Worm (Caenorhabditis elegans): ENCODE measurements around the gene pals-33.

Gene pals-33

DNA sequence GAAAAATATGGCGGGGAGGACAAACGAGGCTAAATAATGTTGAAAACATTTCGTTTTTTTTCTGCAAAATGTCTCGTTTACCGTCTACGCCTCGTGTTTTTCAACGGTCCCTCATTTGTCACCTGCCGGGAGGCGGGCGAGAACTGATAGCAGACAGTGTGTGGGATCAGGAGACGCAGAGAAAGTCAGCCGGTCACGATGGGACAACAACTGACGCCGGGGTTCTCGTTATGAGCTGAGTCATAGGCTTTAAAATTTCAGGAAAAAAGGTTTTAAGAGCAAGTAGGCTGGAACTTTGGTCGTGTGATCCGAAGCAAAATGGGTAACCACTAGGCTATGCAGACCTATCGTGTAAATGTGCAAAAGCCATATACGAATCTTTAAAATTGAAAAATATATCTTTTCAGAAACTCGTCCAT is 12.6 kb downstream of the pals-33 start, which contains the start of gene W08A12.2 (continued):
- TF ChIP-seq tlp-1 (tag; optimal IDR thresholded peaks at IDR 0.05) (no peak), efl-1 (optimal IDR thresholded peaks at IDR 0.05) (peak; percentile 34 to 44), efl-1 (GFP tag; optimal IDR thresholded peaks at IDR 0.05 in 1 of 2) (peak; percentile 12 to 52), lin-35 (GFP tag; optimal IDR thresholded peaks at IDR 0.05) (peak in 1 of 2 experiments; percentile 59), fos-1 (tag; optimal IDR thresholded peaks at IDR 0.05) (peak; percentile 32), unc-130 (tag; optimal IDR thresholded peaks at IDR 0.05) (peak; percentile 46), tbx-2 (tag; optimal IDR thresholded peaks at IDR 0.05) (peak; percentile 25), nhr-71 (tag; optimal IDR thresholded peaks at IDR 0.05) (peak; percentile 88), ceh-8 (GFP tag; optimal IDR thresholded peaks at IDR 0.05) (no peak), vab-15 (tag; optimal IDR thresholded peaks at IDR 0.05) (no peak), mep-1 (tag; optimal IDR thresholded peaks at IDR 0.05) (no peak), hlh-17 (GFP tag; optimal IDR thresholded peaks at IDR 0.05; ENCODE audit: borderline replicate concordance) (no peak), snu-23 (GFP tag; optimal IDR thresholded peaks at IDR 0.05) (peak; percentile 62), nhr-85 (tag) (peak; percentile 77), nhr-47 (tag; optimal IDR thresholded peaks at IDR 0.05) (peak; percentile 47), ceh-88 (GFP tag; IDR thresholded peaks at IDR 0.05) (no peak), alr-1 (tag; optimal IDR thresholded peaks at IDR 0.05; ENCODE audit: borderline replicate concordance) (no peak), sox-4 (tag; optimal IDR thresholded peaks at IDR 0.05) (no peak)

DNA sequence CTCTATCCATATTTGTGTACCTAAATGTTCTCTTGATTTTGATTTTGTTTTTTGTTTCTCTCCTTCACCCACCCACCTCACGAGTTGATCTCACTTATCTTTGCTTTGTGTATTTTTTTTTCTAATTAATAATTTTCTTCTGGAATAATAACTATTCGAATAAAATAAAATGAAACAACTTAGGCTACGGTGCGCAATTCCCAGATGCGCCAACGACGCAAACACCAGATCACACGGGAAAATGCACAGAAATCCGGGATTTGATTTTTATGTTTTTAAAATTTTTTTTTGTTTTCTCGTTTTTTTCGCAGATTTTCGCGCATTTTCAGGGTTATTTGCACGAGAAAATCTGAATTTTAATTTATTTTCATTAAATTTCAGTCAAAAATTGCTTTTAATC is 13.1 kb downstream of the pals-33 start:
- peak in 1 of 2 experiments; percentile 59 for TF ChIP-seq lsy-2 (tag; optimal IDR thresholded peaks at IDR 0.05)
- no peak for TF ChIP-seq sptf-1 (tag; optimal IDR thresholded peaks at IDR 0.05)
- no peak for TF ChIP-seq skn-1 (tag; optimal IDR thresholded peaks at IDR 0.05)
- no peak for TF ChIP-seq ceh-8 (GFP tag; optimal IDR thresholded peaks at IDR 0.05)

DNA sequence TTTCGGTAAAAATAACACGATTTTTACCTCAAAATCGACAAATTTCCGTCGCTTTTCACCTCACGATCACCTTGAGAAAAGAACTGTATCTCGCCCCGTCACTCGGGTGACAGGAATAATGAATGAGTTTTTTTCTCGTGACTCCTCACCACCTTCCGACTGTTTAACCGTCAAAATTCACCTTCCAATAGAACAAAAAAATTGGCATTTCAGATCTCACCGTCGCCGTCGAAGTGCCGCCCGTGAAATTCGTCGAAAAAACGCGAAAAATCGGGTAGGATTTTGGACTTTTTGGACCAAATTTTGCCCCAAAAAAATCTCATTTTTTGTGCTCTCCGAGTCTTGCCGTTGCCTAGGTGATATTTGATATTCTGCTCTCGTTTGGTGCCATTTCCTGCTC is 13.7 kb downstream of the pals-33 start, which contains the start of gene unc-132:
unc-132 (plus strand) TSS at position 208 of the 400 bp plus-strand sequence.
- TF ChIP-seq snu-23 (GFP tag; optimal IDR thresholded peaks at IDR 0.05) = no peak
- TF ChIP-seq nhr-85 (tag) = peak; percentile 69

DNA sequence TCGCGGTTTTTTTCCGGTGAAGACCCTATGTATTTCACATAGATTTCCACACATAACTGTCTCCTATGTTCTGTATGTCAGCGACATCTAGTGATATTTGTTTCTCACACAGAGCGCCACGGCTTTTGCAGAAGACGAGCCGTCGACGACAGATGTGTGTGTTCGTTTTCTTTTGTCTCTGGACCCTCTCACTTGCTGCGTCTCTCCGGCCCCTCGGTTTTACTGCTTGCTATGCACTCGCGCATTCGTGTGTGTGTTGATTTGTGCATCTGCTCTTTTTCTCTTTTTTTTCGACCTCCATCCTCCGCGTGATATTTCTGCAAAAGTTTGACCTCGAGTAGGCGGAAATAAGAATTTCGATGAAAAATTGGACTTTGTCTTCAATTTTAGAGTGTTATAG is 15.6 kb downstream of the pals-33 start:
- TF ChIP-seq fkh-8 (tag; optimal IDR thresholded peaks at IDR 0.05) (peak; percentile 3), lin-35 (GFP tag; optimal IDR thresholded peaks at IDR 0.05) (peak in 1 of 2 experiments; percentile 21), skn-1 (tag; optimal IDR thresholded peaks at IDR 0.05) (no peak), dpl-1 (GFP tag; optimal IDR thresholded peaks at IDR 0.05) (peak in 1 of 3 experiments; percentile 11), lin-14 (GFP tag; optimal IDR thresholded peaks at IDR 0.05) (peak; percentile 87), lin-13 (GFP tag; optimal IDR thresholded peaks at IDR 0.05) (no peak), nhr-47 (tag; optimal IDR thresholded peaks at IDR 0.05) (peak; percentile 30), rnt-1 (tag; optimal IDR thresholded peaks at IDR 0.05) (peak; percentile 24), mep-1 (tag; optimal IDR thresholded peaks at IDR 0.05) (peak; percentile 48), efl-1 (optimal IDR thresholded peaks at IDR 0.05) (peak; percentile 7 to 23), efl-1 (GFP tag; optimal IDR thresholded peaks at IDR 0.05 in 1 of 2) (peak; percentile 8 to 10), lsy-2 (tag; optimal IDR thresholded peaks at IDR 0.05) (peak; percentile 10 to 37), irx-1 (tag; optimal IDR thresholded peaks at IDR 0.05) (peak; percentile 18), mdl-1 (tag; optimal IDR thresholded peaks at IDR 0.05) (peak in 1 of 2 experiments; percentile 12), hlh-17 (GFP tag; optimal IDR thresholded peaks at IDR 0.05; ENCODE audit: borderline replicate concordance) (no peak), elt-2 (tag; optimal IDR thresholded peaks at IDR 0.05) (no peak), ceh-8 (GFP tag; optimal IDR thresholded peaks at IDR 0.05) (no peak), ama-1 (optimal IDR thresholded peaks at IDR 0.05) (no peak), F16B12.6 (tag; optimal IDR thresholded peaks at IDR 0.05) (no peak), nhr-71 (tag; optimal IDR thresholded peaks at IDR 0.05) (peak; percentile 45), fkh-10 (GFP tag; optimal IDR thresholded peaks at IDR 0.05) (peak; percentile 13), ets-5 (GFP tag; IDR thresholded peaks at IDR 0.05) (no peak), ceh-82 (tag; optimal IDR thresholded peaks at IDR 0.05) (peak in 2 of 3 experiments; percentile 4 to 19)

DNA sequence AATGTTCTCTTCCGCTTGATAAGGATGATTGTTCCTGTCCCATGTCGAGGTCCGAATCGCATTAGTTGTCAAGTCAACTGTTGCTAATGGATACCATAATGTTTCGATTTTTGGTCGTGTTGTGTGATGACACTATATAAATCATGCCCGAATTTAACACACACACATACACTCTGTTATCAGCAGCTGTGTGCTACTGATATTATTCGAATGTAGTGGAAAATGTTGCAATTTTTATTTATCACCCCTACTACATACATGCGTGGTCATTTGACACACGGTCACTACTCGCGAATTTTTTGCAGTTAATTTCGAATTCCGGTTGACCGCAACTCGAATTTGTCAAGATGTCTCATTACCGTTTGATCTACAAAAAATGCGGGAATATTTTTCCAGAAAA is 19.4 kb downstream of the pals-33 start:
- TF ChIP-seq mef-2 (tag; optimal IDR thresholded peaks at IDR 0.05) = no peak
- peak; percentile 37 for TF ChIP-seq elt-2 (tag; optimal IDR thresholded peaks at IDR 0.05)

Data from whole organism, L1 larva.